Fruit fly (Drosophila melanogaster): ENCODE measurements around the gene Pi4KIIalpha.
A peak's percentile ranks its signal among the peaks of the same experiment; 100 is the strongest.

Gene Pi4KIIalpha

DNA sequence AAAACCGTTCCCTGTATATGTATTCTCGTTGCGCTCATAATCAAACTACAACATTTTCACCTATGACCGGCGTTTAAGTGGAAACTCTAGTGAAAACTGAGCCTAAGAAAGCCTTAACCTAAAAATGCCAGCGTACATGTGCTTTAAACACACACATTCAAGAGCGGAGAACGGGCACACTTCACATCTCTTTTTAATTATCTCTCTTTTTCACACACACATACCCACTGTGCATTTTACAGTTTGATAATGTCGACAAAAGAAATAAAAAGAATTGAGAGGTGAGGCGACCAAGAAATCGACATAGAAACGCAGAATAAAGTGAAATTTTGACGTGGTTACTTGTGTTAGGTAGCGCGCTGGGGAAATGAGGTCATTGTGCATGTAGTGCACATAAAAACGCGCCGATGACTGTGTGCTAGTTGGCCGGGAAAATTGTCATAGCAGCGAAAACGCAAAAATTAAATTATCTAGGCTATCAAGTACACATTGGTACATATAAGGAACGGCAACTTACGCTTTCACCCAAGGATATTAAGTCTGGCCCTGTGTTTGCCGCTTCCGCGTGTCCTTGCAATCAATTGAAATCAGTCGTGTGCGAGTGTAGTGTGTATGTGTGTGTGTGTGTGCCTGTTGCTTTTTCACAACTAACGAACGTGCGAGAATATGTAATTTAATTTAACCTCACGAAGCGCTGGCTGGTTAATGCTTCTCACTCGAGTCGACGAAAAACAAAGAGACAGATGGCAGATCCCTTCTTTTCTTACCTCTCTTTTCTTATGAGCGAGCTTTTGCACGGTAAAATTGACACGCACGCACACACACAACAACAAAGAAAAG, 36.3 kb upstream of the Pi4KIIalpha start:
- TF ChIP-seq Eip78C (GFP tag), result peak; percentile 14
- TF ChIP-seq Blimp-1 (GFP tag; optimal IDR thresholded peaks at IDR 0.05), result peak; percentile 18
- TF ChIP-seq Gug (GFP tag; IDR thresholded peaks at IDR 0.05), result no peak
- no peak for TF ChIP-seq Sox15 (GFP tag; optimal IDR thresholded peaks at IDR 0.05)
- TF ChIP-seq net (GFP tag; optimal IDR thresholded peaks at IDR 0.05), result no peak
- no peak for TF ChIP-seq CG8632 (GFP tag; optimal IDR thresholded peaks at IDR 0.05)

DNA sequence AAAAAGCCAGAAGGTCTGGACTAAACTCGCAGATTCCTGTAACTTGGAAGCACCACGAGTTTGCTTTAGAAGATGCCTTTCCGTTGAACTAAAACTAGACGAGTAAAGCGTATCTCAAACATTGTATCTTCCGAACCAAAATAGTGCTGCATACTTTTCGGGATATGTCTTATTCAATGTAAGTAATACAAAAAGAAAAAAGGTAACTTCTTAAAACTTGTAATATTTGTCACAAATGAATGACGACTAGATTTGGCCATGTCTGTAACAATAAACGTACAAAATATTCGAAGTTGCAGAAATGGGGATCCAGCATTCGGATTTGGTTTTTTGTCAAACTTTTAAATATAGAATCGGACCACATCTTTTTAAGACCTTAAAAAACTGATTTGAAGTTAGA, 31.4 kb upstream of the Pi4KIIalpha start:
- TF ChIP-seq dsx (GFP tag; optimal IDR thresholded peaks at IDR 0.05; ENCODE audit: poor library complexity, severe bottlenecking), result peak; percentile 97
- TF ChIP-seq eg (GFP tag; IDR thresholded peaks at IDR 0.05), result 0 out of 3 replicates have a peak, but pooled peaks have one; percentile 22
- no peak for TF ChIP-seq net (GFP tag; optimal IDR thresholded peaks at IDR 0.05)
- no peak for TF ChIP-seq salr (GFP tag; optimal IDR thresholded peaks at IDR 0.05)
- no peak for TF ChIP-seq OdsH (GFP tag; optimal IDR thresholded peaks at IDR 0.05)
- TF ChIP-seq Hr4 (GFP tag; optimal IDR thresholded peaks at IDR 0.05), result no peak
- no peak for TF ChIP-seq topi (GFP tag; optimal IDR thresholded peaks at IDR 0.05)

DNA sequence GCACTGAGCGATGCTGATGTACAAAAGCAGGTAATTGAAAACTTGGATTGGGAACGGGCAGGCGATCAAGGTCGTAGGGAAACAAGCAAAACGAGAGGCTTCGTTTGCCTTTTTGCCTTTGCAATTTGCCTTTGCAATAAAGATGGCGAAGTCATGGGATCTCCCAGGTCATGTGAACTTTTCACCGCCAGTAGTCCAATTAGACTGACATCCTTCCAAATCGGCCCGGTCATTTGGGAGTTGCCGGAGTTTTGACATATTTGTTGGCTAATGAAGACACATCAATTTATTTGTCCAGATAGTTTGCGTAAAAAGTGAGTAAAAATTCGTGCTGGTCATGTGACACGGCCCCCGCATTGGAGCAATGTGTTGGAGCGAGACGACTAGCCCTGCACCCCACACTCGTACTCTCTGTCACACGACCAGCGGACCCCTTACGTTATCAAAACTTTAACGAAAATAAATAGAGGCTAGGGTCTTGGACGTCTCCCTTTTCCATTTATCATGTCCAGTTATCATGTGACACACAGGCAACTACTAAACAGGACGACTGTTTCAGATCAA, 28.6 kb upstream of the Pi4KIIalpha start:
- TF ChIP-seq Eip78C (GFP tag), result peak; percentile 52
- no peak for TF ChIP-seq CG6276 (GFP tag; optimal IDR thresholded peaks at IDR 0.05)
- peak; percentile 53 for TF ChIP-seq fkh (GFP tag; optimal IDR thresholded peaks at IDR 0.05)
- no peak for TF ChIP-seq Eip93F (GFP tag; optimal IDR thresholded peaks at IDR 0.05)
- TF ChIP-seq svp (GFP tag), result peak; percentile 93
- no peak for TF ChIP-seq CG6854 (GFP tag; optimal IDR thresholded peaks at IDR 0.05)
- TF ChIP-seq CG10669 (GFP tag; optimal IDR thresholded peaks at IDR 0.05), result no peak
- no peak for TF ChIP-seq lz (GFP tag; optimal IDR thresholded peaks at IDR 0.05)
- no peak for TF ChIP-seq Sox14 (GFP tag; optimal IDR thresholded peaks at IDR 0.05)
- no peak for TF ChIP-seq CG11902 (GFP tag; optimal IDR thresholded peaks at IDR 0.05)
- no peak for TF ChIP-seq ss (GFP tag; optimal IDR thresholded peaks at IDR 0.05)
- TF ChIP-seq topi (GFP tag; optimal IDR thresholded peaks at IDR 0.05), result no peak
- no peak for TF ChIP-seq vri (GFP tag; optimal IDR thresholded peaks at IDR 0.05)
- TF ChIP-seq dac (GFP tag; optimal IDR thresholded peaks at IDR 0.05), result no peak
- TF ChIP-seq Sox102F (GFP tag; optimal IDR thresholded peaks at IDR 0.05), result no peak
- TF ChIP-seq salr (GFP tag; optimal IDR thresholded peaks at IDR 0.05), result no peak

DNA sequence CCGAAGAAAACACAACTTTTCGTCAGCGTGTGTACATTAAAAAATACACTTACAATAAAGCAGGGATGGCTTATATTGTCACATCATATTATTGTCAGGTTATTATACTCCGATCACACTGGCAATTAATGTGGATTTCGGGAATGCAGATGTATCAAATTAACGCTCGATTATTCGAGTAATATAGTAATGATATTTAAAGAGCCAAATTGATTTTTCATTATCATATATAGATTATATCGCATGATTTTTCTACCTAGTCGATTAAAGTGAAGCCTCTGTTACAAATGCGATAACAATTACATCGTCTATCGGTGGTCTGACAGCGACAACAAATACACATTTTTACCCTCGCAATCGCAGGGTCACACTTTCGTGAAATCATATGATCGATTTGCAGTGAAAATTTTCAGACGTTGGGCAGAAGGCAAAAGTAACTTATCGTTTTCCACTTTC, 28.0 kb upstream of the Pi4KIIalpha start, which contains the start of the genes noi and Vha26:
TSS of gene noi (minus strand) at position 62 of the 456 bp plus-strand sequence.
TSS of gene Vha26 (plus strand) at position 366 of the 456 bp plus-strand sequence.
- peak; percentile 95 for TF ChIP-seq achi (GFP tag; optimal IDR thresholded peaks at IDR 0.05)
- no peak for TF ChIP-seq CG6163 (GFP tag; IDR thresholded peaks at IDR 0.05)
- TF ChIP-seq esn (GFP tag; optimal IDR thresholded peaks at IDR 0.05), result peak; percentile 11
- peak; percentile 37 for TF ChIP-seq cyc (GFP tag; optimal IDR thresholded peaks at IDR 0.05)
- peak; percentile 9 for TF ChIP-seq CG1621 (tag; optimal IDR thresholded peaks at IDR 0.05)
- TF ChIP-seq Smox (GFP tag; optimal IDR thresholded peaks at IDR 0.05), result no peak
- peak; percentile 7 for TF ChIP-seq Ets96B (tag; optimal IDR thresholded peaks at IDR 0.05)
- no peak for TF ChIP-seq CG8319 (GFP tag; optimal IDR thresholded peaks at IDR 0.05)
- no peak for TF ChIP-seq CG3919 (GFP tag; optimal IDR thresholded peaks at IDR 0.05)
- no peak for TF ChIP-seq CG11902 (GFP tag; optimal IDR thresholded peaks at IDR 0.05)
- TF ChIP-seq CG6854 (GFP tag; optimal IDR thresholded peaks at IDR 0.05), result peak; percentile 10
- TF ChIP-seq topi (GFP tag; optimal IDR thresholded peaks at IDR 0.05), result peak; percentile 20
- TF ChIP-seq CG3032 (tag; optimal IDR thresholded peaks at IDR 0.05), result peak; percentile 58
- TF ChIP-seq Sox102F (GFP tag; optimal IDR thresholded peaks at IDR 0.05), result no peak
- TF ChIP-seq dsx (GFP tag; optimal IDR thresholded peaks at IDR 0.05; ENCODE audit: poor library complexity, severe bottlenecking), result peak; percentile 38
- TF ChIP-seq CG31627 (GFP tag; optimal IDR thresholded peaks at IDR 0.05), result peak; percentile 49
- peak; percentile 26 for TF ChIP-seq lz (GFP tag; optimal IDR thresholded peaks at IDR 0.05)
- peak; percentile 61 for TF ChIP-seq Eip78C (GFP tag)
- TF ChIP-seq fkh (GFP tag; optimal IDR thresholded peaks at IDR 0.05), result peak; percentile 92
- peak; percentile 2 for TF ChIP-seq Sox15 (GFP tag; optimal IDR thresholded peaks at IDR 0.05)
- no peak for TF ChIP-seq vri (GFP tag; optimal IDR thresholded peaks at IDR 0.05)

Measured in whole organism, prepupa.